Fruit fly (Drosophila melanogaster): ENCODE measurements around the gene CG12237.
A peak's percentile ranks its signal among the peaks of the same experiment; 100 is the strongest.

Gene CG12237

dm6 chrX:19666991-19667409 is 24.3 kb upstream of the CG12237 start, which contains the start of gene Zw (continued):
- no peak for TF ChIP-seq ro (GFP tag; IDR thresholded peaks at IDR 0.05)
- no peak for TF ChIP-seq CG12236 (GFP tag; optimal IDR thresholded peaks at IDR 0.05)
- no peak for TF ChIP-seq tio (GFP tag; optimal IDR thresholded peaks at IDR 0.05)
- TF ChIP-seq ash1 (GFP tag; optimal IDR thresholded peaks at IDR 0.05): no peak
- no peak for TF ChIP-seq Fer1 (GFP tag; optimal IDR thresholded peaks at IDR 0.05)
- no peak for TF ChIP-seq CG10462 (GFP tag; optimal IDR thresholded peaks at IDR 0.05)
- TF ChIP-seq CG1529 (GFP tag; optimal IDR thresholded peaks at IDR 0.05): peak; percentile 0
- no peak for TF ChIP-seq CG32767 (GFP tag; IDR thresholded peaks at IDR 0.05)
- peak; percentile 19 for TF ChIP-seq CG5245 (GFP tag; optimal IDR thresholded peaks at IDR 0.05)
- TF ChIP-seq NK7.1 (GFP tag; optimal IDR thresholded peaks at IDR 0.05): no peak
- peak; percentile 23 for TF ChIP-seq CG5180 (GFP tag; optimal IDR thresholded peaks at IDR 0.05)
- no peak for TF ChIP-seq tup (GFP tag; optimal IDR thresholded peaks at IDR 0.05)
- TF ChIP-seq fd96Cb (tag; optimal IDR thresholded peaks at IDR 0.05): peak; percentile 25
- TF ChIP-seq nau (GFP tag; optimal IDR thresholded peaks at IDR 0.05): no peak
- TF ChIP-seq pfk (GFP tag; optimal IDR thresholded peaks at IDR 0.05): no peak
- TF ChIP-seq ac (GFP tag; optimal IDR thresholded peaks at IDR 0.05): no peak
- no peak for TF ChIP-seq CG3407 (GFP tag; optimal IDR thresholded peaks at IDR 0.05)
- no peak for TF ChIP-seq NC2α (GFP tag; optimal IDR thresholded peaks at IDR 0.05)
- TF ChIP-seq ERR (GFP tag; optimal IDR thresholded peaks at IDR 0.05): no peak
- TF ChIP-seq caup (GFP tag; optimal IDR thresholded peaks at IDR 0.05; ENCODE audit: severe bottlenecking): peak; percentile 9
- TF ChIP-seq seq (GFP tag; IDR thresholded peaks at IDR 0.05): peak; percentile 33; the same call in 1 of the 2 replicates
- TF ChIP-seq tll (GFP tag; optimal IDR thresholded peaks at IDR 0.05): no peak
- TF ChIP-seq disco-r (GFP tag; optimal IDR thresholded peaks at IDR 0.05): no peak
- TF ChIP-seq CG14965 (GFP tag; optimal IDR thresholded peaks at IDR 0.05; ENCODE audit: borderline replicate concordance): no peak
- TF ChIP-seq H15 (GFP tag; IDR thresholded peaks at IDR 0.05): peak; percentile 53; the same call in 1 of the 3 replicates
- no peak for TF ChIP-seq ewg (GFP tag; optimal IDR thresholded peaks at IDR 0.05)
- no peak for TF ChIP-seq cato (GFP tag; optimal IDR thresholded peaks at IDR 0.05; ENCODE audit: borderline replicate concordance)
- TF ChIP-seq Chrac-16 (GFP tag; optimal IDR thresholded peaks at IDR 0.05): peak; percentile 53
- TF ChIP-seq al (GFP tag; IDR thresholded peaks at IDR 0.05): peak; percentile 46; the same call in 1 of the 2 replicates
- TF ChIP-seq MTF-1 (GFP tag; optimal IDR thresholded peaks at IDR 0.05; ENCODE audit: borderline replicate concordance): no peak
- peak; percentile 56 for TF ChIP-seq Dip3 (GFP tag; optimal IDR thresholded peaks at IDR 0.05)
- TF ChIP-seq br (optimal IDR thresholded peaks at IDR 0.05): no peak
- TF ChIP-seq Atf-2 (GFP tag; optimal IDR thresholded peaks at IDR 0.05): peak; percentile 15
- TF ChIP-seq CG8359 (GFP tag; optimal IDR thresholded peaks at IDR 0.05; ENCODE audit: borderline replicate concordance): no peak
- peak; percentile 1 for TF ChIP-seq Nf-YC (tag; optimal IDR thresholded peaks at IDR 0.05)
- TF ChIP-seq BtbVII (GFP tag; optimal IDR thresholded peaks at IDR 0.05): peak; percentile 26
- TF ChIP-seq CG12299 (tag; optimal IDR thresholded peaks at IDR 0.05): no peak
- no peak for TF ChIP-seq sc (optimal IDR thresholded peaks at IDR 0.05)
- no peak for TF ChIP-seq sc (GFP tag; optimal IDR thresholded peaks at IDR 0.05)
- no peak for TF ChIP-seq CG4282 (GFP tag; optimal IDR thresholded peaks at IDR 0.05)
- TF ChIP-seq gsb (GFP tag; IDR thresholded peaks at IDR 0.05): peak; percentile 21; the same call in 1 of the 2 replicates
- TF ChIP-seq CG12155 (GFP tag; optimal IDR thresholded peaks at IDR 0.05): peak; percentile 19
- TF ChIP-seq CG34224 (GFP tag; IDR thresholded peaks at IDR 0.05; ENCODE audit: partially characterized antibody): peak; percentile 26; the same call in 1 of the 3 replicates
- TF ChIP-seq chinmo (GFP tag; IDR thresholded peaks at IDR 0.05; ENCODE audit: partially characterized antibody): peak; percentile 95
- no peak for TF ChIP-seq Dref (GFP tag; IDR thresholded peaks at IDR 0.05)
- peak; percentile 29 for TF ChIP-seq lab (GFP tag; optimal IDR thresholded peaks at IDR 0.05)
- peak; percentile 0 for TF ChIP-seq schlank (tag; optimal IDR thresholded peaks at IDR 0.05)
- TF ChIP-seq CG30020 (tag; optimal IDR thresholded peaks at IDR 0.05): no peak
- TF ChIP-seq CG3995 (GFP tag; optimal IDR thresholded peaks at IDR 0.05): no peak
- no peak for TF ChIP-seq CG43689 (GFP tag; IDR thresholded peaks at IDR 0.05)
- TF ChIP-seq tna (GFP tag; IDR thresholded peaks at IDR 0.05; ENCODE audit: partially characterized antibody): no peak

Measured in whole organism, embryonic.